Worm (Caenorhabditis elegans) whole organism, mixed stage, embryonic: Measurements from ENCODE around the gene C23F12.9.

Source experiments
- mls-2 ChIP-seq: sonication (generic microtip); optimal IDR thresholded peaks from 2 replicates; lab custom pipeline; 2016; ENCODE audit warnings: mild to moderate bottlenecking, missing genetic modification characterization, moderate library complexity, missing compliant biosample characterization
- nhr-28 ChIP-seq: fragments of 150-350 bp; optimal IDR thresholded peaks from 2 replicates; lab custom pipeline; 2014; ENCODE audit warnings: missing biosample characterization, missing genetic modification characterization
- sptf-1 ChIP-seq: sonication (generic microtip); optimal IDR thresholded peaks from 2 replicates; lab custom pipeline; 2017; ENCODE audit warnings: mild to moderate bottlenecking, missing genetic modification characterization, moderate library complexity, missing compliant biosample characterization

DNA sequence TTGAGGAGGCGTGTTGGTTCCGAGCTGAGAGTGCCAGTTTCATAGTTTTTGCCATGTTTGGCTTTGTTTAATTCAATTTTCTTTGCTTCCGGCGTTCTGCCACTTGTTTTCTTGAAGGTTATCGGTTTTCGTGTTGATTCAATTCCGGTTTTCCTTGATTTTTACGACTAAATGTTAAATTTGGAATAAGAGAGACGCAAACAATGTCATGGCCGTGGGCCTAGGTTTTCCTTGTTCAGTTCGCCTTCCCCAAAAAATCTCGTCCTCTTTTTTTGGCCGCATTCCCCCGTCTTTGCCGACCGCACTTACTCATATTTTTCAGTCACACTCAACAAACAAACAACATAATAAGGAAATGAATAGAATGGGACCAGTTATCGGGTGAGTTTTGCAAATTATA lies at the start of gene C23F12.9:
- TF ChIP-seq nhr-28 (tag; lab: Kevin White, UChicago) (no peak), sptf-1 (no peak), mls-2 (no peak)
